Worm (Caenorhabditis elegans): ENCODE measurements around the gene R151.10.

R151.10 gene

DNA sequence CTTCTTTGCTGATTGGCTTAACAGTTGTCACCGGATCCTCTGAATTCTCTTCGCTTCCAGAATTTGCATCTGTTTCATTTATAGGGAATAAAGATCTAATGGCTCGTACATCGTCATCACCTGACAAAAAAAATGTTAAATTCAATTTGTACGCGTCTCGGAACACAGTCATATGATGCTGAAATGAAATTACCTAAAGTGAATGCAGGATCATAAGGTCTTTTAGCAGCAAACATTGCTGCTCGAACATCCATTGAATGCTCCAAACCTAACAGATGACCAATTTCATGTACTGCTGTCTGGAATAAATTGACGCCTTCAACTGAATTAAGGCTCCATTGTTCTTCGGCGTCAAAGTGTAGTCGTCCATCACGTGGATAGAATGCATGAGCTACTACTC, 15.6 kb upstream of the R151.10 start:
- TF ChIP-seq lin-13 (tag; optimal IDR thresholded peaks at IDR 0.05) (no peak), elt-3 (tag; optimal IDR thresholded peaks at IDR 0.05) (no peak), ceh-39 (tag; optimal IDR thresholded peaks at IDR 0.05) (no peak), hlh-1 (tag; optimal IDR thresholded peaks at IDR 0.05) (no peak), lin-32 (GFP tag; optimal IDR thresholded peaks at IDR 0.05) (no peak), nhr-12 (tag; optimal IDR thresholded peaks at IDR 0.05) (no peak), tbx-8 (GFP tag; optimal IDR thresholded peaks at IDR 0.05) (no peak), nhr-76 (tag; optimal IDR thresholded peaks at IDR 0.05) (no peak), nhr-28 (tag; optimal IDR thresholded peaks at IDR 0.05) (no peak), ces-1 (GFP tag; optimal IDR thresholded peaks at IDR 0.05) (no peak), nhr-2 (tag; optimal IDR thresholded peaks at IDR 0.05) (no peak), ham-2 (GFP tag; optimal IDR thresholded peaks at IDR 0.05) (no peak), mab-5 (tag; optimal IDR thresholded peaks at IDR 0.05) (no peak), nhr-237 (tag; optimal IDR thresholded peaks at IDR 0.05) (no peak)

DNA sequence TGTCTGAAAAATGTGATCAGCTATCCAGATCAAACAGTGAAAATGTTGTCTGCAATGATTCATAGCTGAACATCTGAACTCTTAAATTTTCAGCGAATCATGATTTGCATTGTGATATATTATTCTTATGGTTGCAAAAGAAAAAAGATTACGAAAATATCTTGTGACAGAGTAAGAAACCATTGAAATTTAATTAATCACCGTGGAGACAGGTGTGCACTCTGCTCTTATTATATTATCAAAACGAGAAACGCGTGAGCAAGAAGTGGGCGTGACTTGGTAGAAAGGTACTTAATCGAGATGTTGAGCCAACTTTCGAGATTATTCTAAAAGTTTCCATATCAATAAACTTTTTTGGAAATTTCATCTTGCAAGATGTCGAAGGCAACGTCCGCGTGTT, 12.2 kb upstream of the R151.10 start, which contains the start of gene osm-10:
Gene osm-10, plus strand, starts transcription at position 293 of the 400 bp plus-strand sequence.
- TF ChIP-seq ceh-43 (GFP tag; optimal IDR thresholded peaks at IDR 0.05) (no peak), nhr-237 (tag; optimal IDR thresholded peaks at IDR 0.05) (no peak), lsy-2 (tag; optimal IDR thresholded peaks at IDR 0.05) (no peak), mab-5 (tag; optimal IDR thresholded peaks at IDR 0.05) (no peak), hlh-1 (tag; optimal IDR thresholded peaks at IDR 0.05) (no peak), unc-39 (tag; optimal IDR thresholded peaks at IDR 0.05) (no peak), nhr-76 (tag; optimal IDR thresholded peaks at IDR 0.05) (no peak), sptf-1 (tag; optimal IDR thresholded peaks at IDR 0.05) (no peak), unc-62 (GFP tag; optimal IDR thresholded peaks at IDR 0.05) (no peak), ces-1 (GFP tag; optimal IDR thresholded peaks at IDR 0.05) (no peak), ceh-39 (tag; optimal IDR thresholded peaks at IDR 0.05) (no peak), mls-2 (tag; optimal IDR thresholded peaks at IDR 0.05) (no peak), nhr-28 (tag; optimal IDR thresholded peaks at IDR 0.05) (no peak), M03D4.4 (tag; optimal IDR thresholded peaks at IDR 0.05) (no peak), nhr-2 (tag; optimal IDR thresholded peaks at IDR 0.05) (no peak), bed-3 (GFP tag; optimal IDR thresholded peaks at IDR 0.05) (no peak), cnd-1 (tag; optimal IDR thresholded peaks at IDR 0.05) (no peak), ztf-11 (tag; optimal IDR thresholded peaks at IDR 0.05) (no peak)

DNA sequence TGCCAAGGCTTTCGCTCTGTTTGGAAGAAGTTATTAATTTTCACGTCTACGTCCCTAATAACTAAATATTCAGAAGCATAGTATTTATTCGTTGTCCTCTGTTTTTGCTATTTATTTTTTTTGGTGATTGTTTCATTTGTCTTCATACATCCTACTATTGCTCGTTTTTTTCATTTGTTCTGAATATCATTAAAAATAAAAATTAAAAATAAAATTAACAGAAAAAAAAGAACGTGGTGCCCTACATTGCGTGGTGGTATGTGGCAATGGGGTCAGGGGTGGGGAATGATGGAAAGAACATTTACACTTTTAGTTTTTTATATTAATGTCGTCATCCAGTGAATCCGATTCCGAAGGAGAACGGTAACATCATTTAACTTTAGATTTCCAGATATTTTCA, 10.3 kb upstream of the R151.10 start, which contains the start of gene ztf-31:
Gene ztf-31, plus strand, starts transcription at position 301 of the 400 bp plus-strand sequence.
- TF ChIP-seq nhr-12 (tag; optimal IDR thresholded peaks at IDR 0.05) (no peak), elt-3 (tag; optimal IDR thresholded peaks at IDR 0.05) (no peak), unc-120 (tag; optimal IDR thresholded peaks at IDR 0.05; ENCODE audit: poor library complexity, severe bottlenecking) (no peak), pha-4 (tag; optimal IDR thresholded peaks at IDR 0.05) (no peak), blmp-1 (tag; optimal IDR thresholded peaks at IDR 0.05) (no peak), ceh-39 (tag; optimal IDR thresholded peaks at IDR 0.05) (no peak), cnd-1 (tag; optimal IDR thresholded peaks at IDR 0.05) (no peak), snpc-4 (tag; optimal IDR thresholded peaks at IDR 0.05) (no peak), M03D4.4 (tag; optimal IDR thresholded peaks at IDR 0.05) (no peak), nhr-2 (tag; optimal IDR thresholded peaks at IDR 0.05) (no peak), flh-1 (GFP tag; optimal IDR thresholded peaks at IDR 0.05) (no peak), lsy-2 (tag; optimal IDR thresholded peaks at IDR 0.05) (no peak), elt-1 (tag; optimal IDR thresholded peaks at IDR 0.05; ENCODE audit: borderline replicate concordance, insufficient read depth) (no peak), lin-13 (tag; optimal IDR thresholded peaks at IDR 0.05) (no peak), tbx-8 (GFP tag; optimal IDR thresholded peaks at IDR 0.05) (no peak)

DNA sequence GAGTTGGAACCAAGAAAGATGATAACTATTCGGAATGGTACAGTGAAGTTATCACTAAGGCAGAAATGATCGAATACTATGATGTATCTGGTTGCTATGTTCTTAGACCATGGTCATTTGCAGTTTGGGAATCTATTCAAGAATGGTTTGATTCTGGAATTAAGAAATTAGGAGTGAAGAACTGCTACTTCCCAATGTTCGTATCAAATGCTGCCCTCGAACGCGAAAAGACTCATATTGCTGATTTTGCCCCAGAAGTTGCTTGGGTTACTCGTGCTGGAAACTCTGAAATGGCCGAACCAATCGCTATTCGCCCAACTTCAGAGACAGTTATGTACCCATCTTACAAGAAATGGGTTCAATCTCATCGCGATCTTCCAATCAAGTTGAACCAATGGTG, 8.7 kb upstream of the R151.10 start:
- TF ChIP-seq unc-62 (GFP tag; optimal IDR thresholded peaks at IDR 0.05) (no peak), hlh-1 (tag; optimal IDR thresholded peaks at IDR 0.05) (no peak)

DNA sequence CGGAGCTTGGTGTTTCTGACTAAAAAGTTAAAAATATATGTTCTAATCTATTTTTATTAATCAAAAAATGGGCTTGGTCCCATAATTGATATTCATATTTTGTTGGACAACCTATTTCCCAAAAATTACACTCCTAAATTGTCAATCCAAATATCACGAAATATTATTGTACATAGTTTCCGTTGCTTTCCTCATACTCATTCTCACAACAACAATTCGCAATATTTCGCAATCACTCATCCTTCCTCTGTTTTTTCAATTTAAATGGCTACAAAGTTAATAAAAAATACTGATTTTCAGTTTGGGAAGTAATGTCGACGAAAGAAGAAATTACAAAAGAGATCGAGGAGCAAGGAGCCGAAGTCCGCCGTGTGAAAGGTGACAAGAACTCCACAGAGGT, 8.0 kb upstream of the R151.10 start, which contains the start of gene pars-1:
Gene pars-1, plus strand, starts transcription at position 301 of the 400 bp plus-strand sequence.
- no peak for TF ChIP-seq snpc-4 (tag; optimal IDR thresholded peaks at IDR 0.05)
- no peak for TF ChIP-seq ces-1 (GFP tag; optimal IDR thresholded peaks at IDR 0.05)
- TF ChIP-seq nhr-28 (tag; optimal IDR thresholded peaks at IDR 0.05): no peak
- TF ChIP-seq M03D4.4 (tag; optimal IDR thresholded peaks at IDR 0.05): no peak
- TF ChIP-seq nhr-237 (tag; optimal IDR thresholded peaks at IDR 0.05): no peak
- TF ChIP-seq unc-39 (tag; optimal IDR thresholded peaks at IDR 0.05): no peak
